Fruit fly (Drosophila melanogaster): ENCODE data around the gene CheB38a.

Gene CheB38a

dm6 chr2L:20858371-20859340 lies 40.3 kb upstream of the CheB38a start, which contains the start of gene bero (continued):
- TF ChIP-seq CG30020 (tag; optimal IDR thresholded peaks at IDR 0.05), result no peak
- TF ChIP-seq dpn (GFP tag; optimal IDR thresholded peaks at IDR 0.05), result no peak
- TF ChIP-seq fd96Cb (tag; optimal IDR thresholded peaks at IDR 0.05), result no peak
- no peak for TF ChIP-seq CG10431 (GFP tag; optimal IDR thresholded peaks at IDR 0.05)
- TF ChIP-seq CG4820 (GFP tag; optimal IDR thresholded peaks at IDR 0.05), result no peak
- TF ChIP-seq MBD-R2 (GFP tag; IDR thresholded peaks at IDR 0.05), result no peak
- no peak for TF ChIP-seq CG10979 (tag; optimal IDR thresholded peaks at IDR 0.05)
- no peak for TF ChIP-seq Dbx (GFP tag; IDR thresholded peaks at IDR 0.05)
- no peak for TF ChIP-seq prd (optimal IDR thresholded peaks at IDR 0.05)
- no peak for TF ChIP-seq prd (GFP tag; IDR thresholded peaks at IDR 0.05)
- peak; percentile 19 for TF ChIP-seq D19A (tag; optimal IDR thresholded peaks at IDR 0.05)
- peak in 1 of 2 experiments; percentile 13 for TF ChIP-seq Hr51 (GFP tag; optimal IDR thresholded peaks at IDR 0.05)
- peak; percentile 7 for TF ChIP-seq HLHmδ (GFP tag; optimal IDR thresholded peaks at IDR 0.05)
- TF ChIP-seq ab (GFP tag; optimal IDR thresholded peaks at IDR 0.05), result no peak
- no peak for TF ChIP-seq MESR4 (GFP tag; optimal IDR thresholded peaks at IDR 0.05)
- TF ChIP-seq CG8765 (GFP tag; IDR thresholded peaks at IDR 0.05), result no peak
- no peak for TF ChIP-seq CG16813 (GFP tag; IDR thresholded peaks at IDR 0.05; ENCODE audit: partially characterized antibody)
- TF ChIP-seq hb (GFP tag; IDR thresholded peaks at IDR 0.05; ENCODE audit: partially characterized antibody), result no peak
- TF ChIP-seq mirr (GFP tag; optimal IDR thresholded peaks at IDR 0.05), result no peak
- no peak for TF ChIP-seq C15 (GFP tag; IDR thresholded peaks at IDR 0.05)
- TF ChIP-seq CG6765 (GFP tag; optimal IDR thresholded peaks at IDR 0.05), result no peak
- no peak for TF ChIP-seq Trl (optimal IDR thresholded peaks at IDR 0.05)
- no peak for TF ChIP-seq Trl (GFP tag; optimal IDR thresholded peaks at IDR 0.05)
- TF ChIP-seq Doc2 (GFP tag; IDR thresholded peaks at IDR 0.05), result no peak
- TF ChIP-seq CG9215 (GFP tag; IDR thresholded peaks at IDR 0.05), result peak; percentile 79
- TF ChIP-seq CG3726 (GFP tag; IDR thresholded peaks at IDR 0.05), result no peak
- peak; percentile 44 for TF ChIP-seq BtbVII (GFP tag; optimal IDR thresholded peaks at IDR 0.05)
- no peak for TF ChIP-seq gcm2 (GFP tag; optimal IDR thresholded peaks at IDR 0.05)

DNA sequence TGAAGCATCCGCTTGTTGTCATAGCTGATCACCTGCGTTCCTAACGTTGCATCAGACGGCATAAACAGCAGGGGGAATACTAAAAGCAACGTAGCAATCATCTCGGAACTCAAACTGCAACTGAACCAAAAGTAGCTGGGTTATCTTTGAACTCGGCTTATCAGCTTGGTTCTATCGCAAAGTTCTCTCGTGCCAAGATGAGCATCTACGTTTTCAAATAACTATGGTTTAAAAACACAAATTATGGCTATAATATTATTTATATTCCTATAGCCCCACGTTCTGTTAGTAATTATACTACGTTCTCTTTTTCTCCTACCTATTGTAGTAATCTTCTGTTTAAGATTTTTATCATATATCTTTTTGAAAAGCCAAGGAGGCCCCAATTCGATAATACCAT lies 39.5 kb upstream of the CheB38a start, which contains the start of gene CG14400:
Gene CG14400 (minus strand): TSS at position 101 of the 400 bp plus-strand sequence.
- TF ChIP-seq disco-r (GFP tag; optimal IDR thresholded peaks at IDR 0.05) (no peak), Ssrp (tag; optimal IDR thresholded peaks at IDR 0.05) (no peak), ci (GFP tag; IDR thresholded peaks at IDR 0.05) (no peak), peb (GFP tag; IDR thresholded peaks at IDR 0.05) (no peak), CG17186 (GFP tag; optimal IDR thresholded peaks at IDR 0.05) (no peak), CG11723 (GFP tag; optimal IDR thresholded peaks at IDR 0.05) (no peak), Stat92E (GFP tag; optimal IDR thresholded peaks at IDR 0.05) (no peak), CG6791 (GFP tag; IDR thresholded peaks at IDR 0.05; ENCODE audit: partially characterized antibody) (no peak), stwl (tag; optimal IDR thresholded peaks at IDR 0.05) (no peak), CG4820 (GFP tag; optimal IDR thresholded peaks at IDR 0.05) (no peak), lilli (GFP tag; optimal IDR thresholded peaks at IDR 0.05) (no peak), psq (GFP tag; optimal IDR thresholded peaks at IDR 0.05) (no peak), TFAM (GFP tag; optimal IDR thresholded peaks at IDR 0.05) (no peak), Hsf (GFP tag; optimal IDR thresholded peaks at IDR 0.05) (no peak), CG8359 (GFP tag; optimal IDR thresholded peaks at IDR 0.05; ENCODE audit: borderline replicate concordance) (no peak), CG17568 (GFP tag; optimal IDR thresholded peaks at IDR 0.05) (no peak), CG9727 (GFP tag; optimal IDR thresholded peaks at IDR 0.05) (no peak), tna (GFP tag; IDR thresholded peaks at IDR 0.05; ENCODE audit: partially characterized antibody) (no peak)

Measured in whole organism, embryonic.